Worm (Caenorhabditis elegans) whole organism, L4 larva: ENCODE data around the gene irld-21.

Experiments used
- F49E8.2 ChIP-seq: sonication (generic microtip); optimal IDR thresholded peaks from 2 replicates; lab custom pipeline; 2016; ENCODE audit warnings: missing compliant biosample characterization, mild to moderate bottlenecking, missing genetic modification characterization, borderline replicate concordance
- ceh-82 ChIP-seq: sonication (generic microtip); optimal IDR thresholded peaks from 2 replicates; lab custom pipeline; 2017; ENCODE audit warnings: missing biosample characterization, missing genetic modification characterization
- fkh-10 ChIP-seq: fragments of 150-350 bp; optimal IDR thresholded peaks from 2 replicates; lab custom pipeline; 2014; ENCODE audit warnings: missing biosample characterization, missing genetic modification reagents, missing genetic modification characterization
- mxl-2 ChIP-seq: fragments of 200-800 bp; sonication (Bioruptor generic); conservative IDR thresholded peaks from 2 replicates; pipeline ENCODE4 v1.3.6; 2022; ENCODE audit warnings: missing genetic modification reagents, missing genetic modification characterization, missing compliant biosample characterization
- zfp-3 ChIP-seq: fragments of 200-800 bp; sonication (Bioruptor generic); conservative IDR thresholded peaks from 2 replicates; pipeline ENCODE4 v1.3.6; 2022; ENCODE audit warnings: missing genetic modification reagents, missing genetic modification characterization, missing compliant biosample characterization

ce11 chrIV:10126544-10126943 is 4.4 kb upstream of the irld-21 start, which contains the start of gene ctf-18:
- TF ChIP-seq mxl-2 (GFP tag; lab: Robert Waterston, UW) (no peak), zfp-3 (GFP tag; lab: Robert Waterston, UW) (no peak), ceh-82 (tag; lab: Kevin White, UChicago) (no peak), F49E8.2 (no peak), fkh-10 (GFP tag; lab: Kevin White, UChicago) (no peak)
